Worm (Caenorhabditis elegans): ENCODE data around the gene tag-124.

ce11 chrII:9554925-9555553 lies 36.1 kb upstream of the tag-124 start, which contains the start of gene F35H8.2:
- TF ChIP-seq nhr-11 (tag; optimal IDR thresholded peaks at IDR 0.05), result no peak
- no peak for TF ChIP-seq lin-15B (tag; optimal IDR thresholded peaks at IDR 0.05)
- TF ChIP-seq jun-1 (tag; optimal IDR thresholded peaks at IDR 0.05), result no peak
- no peak for TF ChIP-seq unc-39 (tag; optimal IDR thresholded peaks at IDR 0.05)
- no peak for TF ChIP-seq pqm-1 (tag; optimal IDR thresholded peaks at IDR 0.05)
- TF ChIP-seq ceh-9 (tag; optimal IDR thresholded peaks at IDR 0.05), result no peak
- TF ChIP-seq daf-12 (tag; optimal IDR thresholded peaks at IDR 0.05), result no peak
- TF ChIP-seq zag-1 (tag; optimal IDR thresholded peaks at IDR 0.05), result no peak
- no peak for TF ChIP-seq nhr-76 (tag; optimal IDR thresholded peaks at IDR 0.05)
- no peak for TF ChIP-seq aly-2 (tag; optimal IDR thresholded peaks at IDR 0.05)
- TF ChIP-seq skn-1 (tag; optimal IDR thresholded peaks at IDR 0.05), result no peak
- no peak for TF ChIP-seq lin-39 (tag; optimal IDR thresholded peaks at IDR 0.05)
- TF ChIP-seq R02D3.7 (tag; optimal IDR thresholded peaks at IDR 0.05), result no peak
